Worm (Caenorhabditis elegans): ENCODE data around the gene rict-1.

DNA sequence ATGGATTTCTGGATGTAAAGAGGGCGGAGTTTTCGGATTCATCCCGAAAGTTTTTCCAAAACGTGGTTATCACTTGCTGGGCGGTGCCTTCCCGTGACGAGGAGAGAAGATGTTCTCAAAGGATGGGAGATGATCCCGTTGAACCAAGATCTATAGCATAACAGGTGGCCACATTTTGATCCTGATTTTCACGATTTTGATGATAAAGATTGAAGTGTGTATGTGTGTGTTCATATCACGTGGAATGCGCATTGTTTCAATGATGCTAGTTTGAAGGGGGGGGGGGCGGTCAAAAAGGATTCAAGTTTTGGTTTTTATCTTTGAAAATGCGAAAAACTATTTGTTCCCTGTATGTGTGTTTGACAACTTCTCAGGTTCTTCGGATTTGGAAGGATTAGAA, 28.6 kb upstream of the rict-1 start, which contains the start of gene mltn-1:
- TF ChIP-seq dao-5 (tag; optimal IDR thresholded peaks at IDR 0.05) (no peak), him-1 (tag; optimal IDR thresholded peaks at IDR 0.05) (no peak)
